Worm (Caenorhabditis elegans) whole organism, early embryonic: ENCODE results near the gene W09C2.8.

Experiments
- F13C5.2 ChIP-seq: sonication (generic microtip); optimal IDR thresholded peaks from 2 replicates; lab custom pipeline; 2017; ENCODE audit warnings: mild to moderate bottlenecking, missing genetic modification characterization, inconsistent platforms, missing compliant biosample characterization
- ama-1 ChIP-seq: fragments of 150-350 bp; optimal IDR thresholded peaks from 2 replicates; lab custom pipeline; 2014
- ceh-36 ChIP-seq: sonication (generic microtip); optimal IDR thresholded peaks from 2 replicates; lab custom pipeline; 2016; ENCODE audit warnings: missing genetic modification characterization, inconsistent platforms, missing compliant biosample characterization
- sea-1 ChIP-seq: fragments of 200-800 bp; sonication (Bioruptor generic); conservative IDR thresholded peaks from 2 replicates; pipeline ENCODE4 v1.3.6; 2022; ENCODE audit warnings: missing genetic modification characterization, missing compliant biosample characterization

DNA sequence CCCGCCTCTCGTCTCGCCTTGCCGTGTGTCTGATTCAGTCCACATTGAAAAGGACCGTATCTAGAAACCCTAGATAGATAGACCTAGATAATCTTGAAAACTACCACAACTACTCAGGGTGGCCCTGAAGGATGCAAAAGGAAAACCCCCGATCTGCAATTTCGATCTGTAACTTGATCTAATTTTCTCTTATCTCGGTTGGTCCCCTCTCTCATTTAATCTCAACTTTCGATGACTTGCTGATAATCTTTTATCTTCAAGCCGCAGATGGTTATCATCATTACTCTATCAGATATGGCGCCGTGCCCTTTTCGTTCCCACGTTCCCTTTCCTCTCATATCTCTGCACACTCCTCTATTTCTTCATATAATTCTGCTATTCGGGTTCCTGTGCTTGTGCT is 8.7 kb downstream of the W09C2.8 start:
- TF ChIP-seq sea-1, result no peak
- TF ChIP-seq ceh-36 (tag; lab: Kevin White, UChicago), result no peak
- no peak for TF ChIP-seq F13C5.2 (tag; lab: Kevin White, UChicago)
- no peak for TF ChIP-seq ama-1 (lab: Kevin White, UChicago)
